Worm (Caenorhabditis elegans): Measurements from ENCODE around the gene C04C3.7.

C04C3.7 gene

ce11 chrIV:3383203-3383602 lies 50.1 kb downstream of the C04C3.7 start:
- TF ChIP-seq ceh-18 (tag; optimal IDR thresholded peaks at IDR 0.05) (no peak), hlh-13 (GFP tag; optimal IDR thresholded peaks at IDR 0.05) (no peak), unc-3 (GFP tag; conservative IDR thresholded peaks at IDR 0.05) (no peak), unc-3 (tag; optimal IDR thresholded peaks at IDR 0.05) (no peak), unc-55 (GFP tag; optimal IDR thresholded peaks at IDR 0.05) (no peak), ztf-16 (tag; optimal IDR thresholded peaks at IDR 0.05) (no peak), madf-2 (tag; optimal IDR thresholded peaks at IDR 0.05) (no peak), unc-42 (tag; optimal IDR thresholded peaks at IDR 0.05) (no peak), elt-4 (tag; optimal IDR thresholded peaks at IDR 0.05) (no peak), nfya-1 (tag; optimal IDR thresholded peaks at IDR 0.05) (no peak)

ce11 chrIV:3382338-3382907 lies 50.9 kb downstream of the C04C3.7 start, which contains the start of gene B0546.3:
Gene B0546.3 (minus strand): TSS chrIV:3382841.
- TF ChIP-seq pros-1 (tag; optimal IDR thresholded peaks at IDR 0.05), result no peak
- no peak for TF ChIP-seq ceh-30 (tag; optimal IDR thresholded peaks at IDR 0.05)
- no peak for TF ChIP-seq sox-4 (tag; optimal IDR thresholded peaks at IDR 0.05)
- no peak for TF ChIP-seq K09A11.1 (tag; optimal IDR thresholded peaks at IDR 0.05; ENCODE audit: insufficient read depth)
- TF ChIP-seq odd-2 (tag; optimal IDR thresholded peaks at IDR 0.05), result no peak
- no peak for TF ChIP-seq hlh-30 (tag; optimal IDR thresholded peaks at IDR 0.05; ENCODE audit: insufficient read depth)
- TF ChIP-seq fkh-6 (tag; optimal IDR thresholded peaks at IDR 0.05), result no peak
- no peak for TF ChIP-seq pag-3 (tag; optimal IDR thresholded peaks at IDR 0.05; ENCODE audit: borderline replicate concordance)
- no peak for TF ChIP-seq npax-4 (tag; optimal IDR thresholded peaks at IDR 0.05)
- no peak for TF ChIP-seq ahr-1 (tag; optimal IDR thresholded peaks at IDR 0.05)
- no peak for TF ChIP-seq che-1 (tag; optimal IDR thresholded peaks at IDR 0.05)
- no peak for TF ChIP-seq ref-2 (tag; optimal IDR thresholded peaks at IDR 0.05)
- no peak for TF ChIP-seq dve-1 (tag; optimal IDR thresholded peaks at IDR 0.05)
- TF ChIP-seq pha-2 (tag; optimal IDR thresholded peaks at IDR 0.05), result no peak
- TF ChIP-seq ceh-48 (tag; optimal IDR thresholded peaks at IDR 0.05), result no peak
- TF ChIP-seq C38D4.7 (GFP tag; optimal IDR thresholded peaks at IDR 0.05), result no peak
- TF ChIP-seq ttx-3 (tag; optimal IDR thresholded peaks at IDR 0.05), result no peak
- TF ChIP-seq zip-5 (tag; optimal IDR thresholded peaks at IDR 0.05), result no peak

All from whole organism, late embryonic.